Fruit fly (Drosophila melanogaster) whole organism, embryonic: ENCODE results near the gene CG12096.

ENCODE experiments used
- Abd-B ChIP-seq: fragments of 200-800 bp; sonication (Bioruptor generic); optimal IDR thresholded peaks from 2 replicates; lab custom pipeline; 2018; ENCODE audit warnings: missing biosample characterization, mild to moderate bottlenecking, missing genetic modification characterization, moderate library complexity
- C15 ChIP-seq: fragments of 200-800 bp; sonication (Bioruptor generic); IDR thresholded peaks from 3 replicates; pipeline ENCODE4 v1.3.6; 2022; ENCODE audit warnings: missing biosample characterization, missing genetic modification characterization
- CG10267 ChIP-seq: fragments of 200-800 bp; sonication (Bioruptor generic); optimal IDR thresholded peaks from 2 replicates; lab custom pipeline; 2018; ENCODE audit warnings: missing biosample characterization, mild to moderate bottlenecking, missing genetic modification characterization, moderate library complexity
- CG10321 ChIP-seq: fragments of 200-800 bp; sonication (Bioruptor generic); IDR thresholded peaks from 2 replicates; pipeline ENCODE4 v1.3.6; 2022; ENCODE audit warnings: missing biosample characterization, missing genetic modification characterization
- CG12071 ChIP-seq: fragments of 200-800 bp; sonication (Bioruptor generic); optimal IDR thresholded peaks from 3 replicates; lab custom pipeline; 2018; ENCODE audit warnings: missing biosample characterization, mild to moderate bottlenecking, missing genetic modification characterization
- CG12219 ChIP-seq: fragments of 200-800 bp; sonication (Bioruptor generic); optimal IDR thresholded peaks from 3 replicates; lab custom pipeline; 2018; ENCODE audit warnings: missing biosample characterization, mild to moderate bottlenecking, missing genetic modification characterization
- CG12659 ChIP-seq: fragments of 200-800 bp; sonication (Bioruptor generic); optimal IDR thresholded peaks from 3 replicates; lab custom pipeline; 2017; ENCODE audit warnings: mild to moderate bottlenecking, missing biosample characterization, missing genetic modification reagents, missing genetic modification characterization
- CG13424 ChIP-seq: fragments of 200-800 bp; sonication (Bioruptor generic); optimal IDR thresholded peaks from 2 replicates; lab custom pipeline; 2019; ENCODE audit warnings: missing biosample characterization, mild to moderate bottlenecking, missing genetic modification characterization, moderate library complexity
- CG14710 ChIP-seq: fragments of 200-800 bp; sonication (Bioruptor generic); optimal IDR thresholded peaks from 3 replicates; lab custom pipeline; 2019; ENCODE audit warnings: missing biosample characterization, mild to moderate bottlenecking, missing genetic modification characterization, moderate library complexity
- CG15011 ChIP-seq: fragments of 200-800 bp; sonication (Bioruptor generic); optimal IDR thresholded peaks from 3 replicates; lab custom pipeline; 2018; ENCODE audit warnings: missing biosample characterization, mild to moderate bottlenecking, missing genetic modification characterization
- CG15696 ChIP-seq: fragments of 200-800 bp; sonication (Bioruptor generic); optimal IDR thresholded peaks from 2 replicates; lab custom pipeline; 2019; ENCODE audit warnings: missing biosample characterization, mild to moderate bottlenecking, missing genetic modification characterization, moderate library complexity
- CG18262 ChIP-seq: fragments of 200-800 bp; optimal IDR thresholded peaks from 3 replicates; lab custom pipeline; 2019; ENCODE audit warnings: missing biosample characterization, mild to moderate bottlenecking, missing genetic modification characterization, moderate library complexity
- CG3163 ChIP-seq: fragments of 200-800 bp; sonication (Bioruptor generic); optimal IDR thresholded peaks from 3 replicates; lab custom pipeline; 2016; ENCODE audit warnings: missing biosample characterization, missing genetic modification characterization
- CG34376 ChIP-seq: fragments of 200-800 bp; sonication (Bioruptor generic); optimal IDR thresholded peaks from 2 replicates; lab custom pipeline; 2018; ENCODE audit warnings: missing biosample characterization, mild to moderate bottlenecking, missing genetic modification characterization
- CG4360 ChIP-seq: fragments of 200-800 bp; sonication (Bioruptor generic); IDR thresholded peaks from 2 replicates; pipeline ENCODE4 v1.3.6; 2022; ENCODE audit warnings: missing biosample characterization, missing genetic modification characterization
- CG4854 ChIP-seq: fragments of 200-800 bp; sonication (Bioruptor generic); optimal IDR thresholded peaks from 2 replicates; lab custom pipeline; 2016; ENCODE audit warnings: missing biosample characterization, missing genetic modification characterization, inconsistent platforms
- CG6654 ChIP-seq: fragments of 200-800 bp; sonication (Bioruptor generic); optimal IDR thresholded peaks from 2 replicates; lab custom pipeline; 2017; ENCODE audit warnings: missing biosample characterization, mild to moderate bottlenecking, missing genetic modification characterization
- CG6813 ChIP-seq: fragments of 200-800 bp; sonication (Bioruptor generic); optimal IDR thresholded peaks from 2 replicates; lab custom pipeline; 2017; ENCODE audit warnings: missing biosample characterization, missing genetic modification characterization, mild to moderate bottlenecking, moderate library complexity, missing genetic modification reagents
- CG7745 ChIP-seq: fragments of 200-800 bp; sonication (Bioruptor generic); optimal IDR thresholded peaks from 2 replicates; lab custom pipeline; 2018; ENCODE audit warnings: missing biosample characterization, mild to moderate bottlenecking, missing genetic modification characterization, moderate library complexity
- CG7928 ChIP-seq: fragments of 200-800 bp; sonication (Bioruptor generic); optimal IDR thresholded peaks from 2 replicates; lab custom pipeline; 2017; ENCODE audit warnings: missing biosample characterization, mild to moderate bottlenecking, missing genetic modification characterization
- CG8924 ChIP-seq: fragments of 200-800 bp; optimal IDR thresholded peaks from 3 replicates; lab custom pipeline; 2019; ENCODE audit warnings: missing biosample characterization, mild to moderate bottlenecking, missing genetic modification characterization, moderate library complexity
- CG9437 ChIP-seq: fragments of 200-800 bp; sonication (Bioruptor generic); optimal IDR thresholded peaks from 2 replicates; lab custom pipeline; 2018; ENCODE audit warnings: missing biosample characterization, mild to moderate bottlenecking, missing genetic modification characterization
- CG9727 ChIP-seq: fragments of 200-800 bp; sonication (Bioruptor generic); optimal IDR thresholded peaks from 3 replicates; lab custom pipeline; 2017; ENCODE audit warnings: missing biosample characterization, mild to moderate bottlenecking, missing genetic modification characterization
- Doc2 ChIP-seq: fragments of 200-800 bp; sonication (Bioruptor generic); IDR thresholded peaks from 2 replicates; pipeline ENCODE4 v1.3.6; 2022; ENCODE audit warnings: missing biosample characterization, missing genetic modification characterization
- Drgx ChIP-seq: fragments of 200-800 bp; sonication (Bioruptor generic); IDR thresholded peaks from 2 replicates; pipeline ENCODE4 v1.3.6; 2022; ENCODE audit warnings: missing biosample characterization, missing genetic modification characterization
- Ets97D ChIP-seq: fragments of 200-800 bp; sonication (Bioruptor generic); optimal IDR thresholded peaks from 3 replicates; lab custom pipeline; 2016; ENCODE audit warnings: missing biosample characterization, missing genetic modification characterization
- GATAe ChIP-seq: fragments of 200-800 bp; sonication (Bioruptor generic); conservative IDR thresholded peaks from 2 replicates; pipeline ENCODE4 v1.3.6; 2022; ENCODE audit warnings: missing biosample characterization, missing genetic modification characterization
- Hand ChIP-seq: fragments of 200-800 bp; sonication (Bioruptor generic); optimal IDR thresholded peaks from 2 replicates; lab custom pipeline; 2017; ENCODE audit warnings: mild to moderate bottlenecking, missing biosample characterization, missing genetic modification reagents, missing genetic modification characterization
- Hr78 ChIP-seq, 2 experiments: fragments of 200-800 bp in 1 of 2; fragments of >200 bp in 1 of 2; sonication (Bioruptor generic) in 1 of 2; optimal IDR thresholded peaks; 2 replicates each; lab custom pipeline; 2017 to 2019; ENCODE audit warnings: missing biosample characterization in 2 of 2, missing genetic modification characterization in 2 of 2, mild to moderate bottlenecking in 1 of 2, moderate library complexity in 1 of 2
- Lim3 ChIP-seq: fragments of 200-800 bp; sonication (Bioruptor generic); IDR thresholded peaks from 2 replicates; pipeline ENCODE4 v1.3.6; 2022; ENCODE audit warnings: missing biosample characterization, missing genetic modification characterization
- Sox100B ChIP-seq: fragments of 200-800 bp; sonication (Bioruptor generic); optimal IDR thresholded peaks from 3 replicates; lab custom pipeline; 2018; ENCODE audit warnings: missing biosample characterization, mild to moderate bottlenecking, missing genetic modification characterization
- al ChIP-seq: fragments of 200-800 bp; sonication (Bioruptor generic); IDR thresholded peaks from 2 replicates; pipeline ENCODE4 v1.3.6; 2022; ENCODE audit warnings: missing biosample characterization, missing genetic modification characterization
- croc ChIP-seq: fragments of 200-800 bp; sonication (Bioruptor generic); conservative IDR thresholded peaks from 3 replicates; pipeline ENCODE4 v1.3.6; 2022; ENCODE audit warnings: missing biosample characterization, missing genetic modification characterization
- dan ChIP-seq: fragments of 200-800 bp; sonication (Bioruptor generic); IDR thresholded peaks from 2 replicates; pipeline ENCODE4 v1.3.6; 2022; ENCODE audit warnings: missing biosample characterization, missing genetic modification characterization
- dimm ChIP-seq: fragments of 200-800 bp; sonication (Bioruptor generic); IDR thresholded peaks from 2 replicates; pipeline ENCODE4 v1.3.6; 2022; ENCODE audit warnings: missing biosample characterization, missing genetic modification characterization
- fd102C ChIP-seq: fragments of 200-800 bp; sonication (Bioruptor generic); optimal IDR thresholded peaks from 2 replicates; lab custom pipeline; 2018; ENCODE audit warnings: missing biosample characterization, mild to moderate bottlenecking, missing genetic modification characterization, moderate library complexity
- fd64A ChIP-seq: fragments of 200-800 bp; sonication (Bioruptor generic); optimal IDR thresholded peaks from 3 replicates; lab custom pipeline; 2018; ENCODE audit warnings: missing biosample characterization, mild to moderate bottlenecking, missing genetic modification characterization
- gem ChIP-seq: fragments of 200-800 bp; sonication (Bioruptor generic); optimal IDR thresholded peaks from 2 replicates; lab custom pipeline; 2019; ENCODE audit warnings: missing biosample characterization, mild to moderate bottlenecking, missing genetic modification characterization, moderate library complexity
- gt ChIP-seq: fragments of 200-800 bp; sonication (Bioruptor generic); IDR thresholded peaks from 2 replicates; pipeline ENCODE4 v1.3.6; 2022; ENCODE audit warnings: missing biosample characterization, missing genetic modification characterization
- hth ChIP-seq: fragments of >200 bp; optimal IDR thresholded peaks from 2 replicates; lab custom pipeline; 2017; ENCODE audit warnings: inconsistent platforms
- mam ChIP-seq: fragments of 200-800 bp; sonication (Bioruptor generic); optimal IDR thresholded peaks from 3 replicates; lab custom pipeline; 2016; ENCODE audit warnings: missing biosample characterization, missing genetic modification characterization
- nerfin-2 ChIP-seq: fragments of 200-800 bp; sonication (Bioruptor generic); IDR thresholded peaks from 2 replicates; pipeline ENCODE4 v1.3.6; 2022; ENCODE audit warnings: missing biosample characterization, missing genetic modification characterization; ENCODE audit not compliant: partially characterized antibody
- pan ChIP-seq, 4 experiments: fragments of >200 bp in 3 of 4; fragments of 200-800 bp in 1 of 4; sonication (Bioruptor generic) in 1 of 4; optimal IDR thresholded peaks in 3 of 4; IDR thresholded peaks in 1 of 4; 2 replicates each; pipeline versions ENCODE4 v1.3.6 to Lab custom; 2017 to 2022; ENCODE audit warnings: missing biosample characterization in 2 of 4, missing genetic modification characterization in 2 of 4, mixed read lengths in 1 of 4
- peb ChIP-seq: fragments of 200-800 bp; sonication (Bioruptor generic); IDR thresholded peaks from 2 replicates; pipeline ENCODE4 v1.3.6; 2022; ENCODE audit warnings: missing biosample characterization, missing genetic modification characterization
- tin ChIP-seq: fragments of 200-800 bp; sonication (Bioruptor generic); optimal IDR thresholded peaks from 3 replicates; lab custom pipeline; 2016; ENCODE audit warnings: missing biosample characterization, missing genetic modification characterization
- tio ChIP-seq: fragments of 200-800 bp; sonication (Bioruptor generic); optimal IDR thresholded peaks from 2 replicates; lab custom pipeline; 2017; ENCODE audit warnings: missing biosample characterization, missing genetic modification characterization, inconsistent platforms
- toy ChIP-seq: fragments of 200-800 bp; sonication (Bioruptor generic); IDR thresholded peaks from 2 replicates; pipeline ENCODE4 v1.3.6; 2022; ENCODE audit warnings: missing biosample characterization, missing genetic modification characterization
- usp ChIP-seq: fragments of >200 bp; optimal IDR thresholded peaks from 2 replicates; lab custom pipeline; 2017; ENCODE audit warnings: missing biosample characterization, missing genetic modification characterization

The CG12096 gene

dm6 chrX:13131063-13131773, 28.2 kb upstream of the CG12096 start (continued):
- TF ChIP-seq CG15011 (GFP tag; lab: Kevin White, UChicago): peak; percentile 97
- TF ChIP-seq nerfin-2 (GFP tag; lab: Robert Waterston, UW): no peak
- TF ChIP-seq CG12219: peak; percentile 99
- TF ChIP-seq Doc2: peak; percentile 96
- peak; percentile 98 for TF ChIP-seq toy (GFP tag; lab: Robert Waterston, UW)
- peak; percentile 98 for TF ChIP-seq C15 (GFP tag; lab: Robert Waterston, UW)
- peak; percentile 89 for TF ChIP-seq CG10321 (GFP tag; lab: Robert Waterston, UW)
- TF ChIP-seq CG6654: peak; percentile 90
- no peak for TF ChIP-seq usp (GFP tag; lab: Kevin White, UChicago)
- TF ChIP-seq fd64A (GFP tag; lab: Kevin White, UChicago): peak; percentile 95
- TF ChIP-seq pan (optimal IDR thresholded peaks at IDR 0.05; lab: Kevin White, UChicago): no peak
- peak in 1 of 2 experiments; percentile 99 for TF ChIP-seq pan (GFP tag; optimal IDR thresholded peaks at IDR 0.05 in 1 of 2, IDR thresholded peaks at IDR 0.05 in 1 of 2)
- peak; percentile 58 for TF ChIP-seq fd102C
- TF ChIP-seq Drgx (GFP tag; lab: Robert Waterston, UW): peak; percentile 100
- peak; percentile 99 for TF ChIP-seq gem
- peak; percentile 99 for TF ChIP-seq mam (GFP tag; lab: Kevin White, UChicago)
- no peak for TF ChIP-seq hth (lab: Kevin White, UChicago)
- peak; percentile 99 for TF ChIP-seq al
- peak; percentile 92 for TF ChIP-seq CG10267 (tag; lab: Kevin White, UChicago)
- peak; percentile 98 for TF ChIP-seq Hand (GFP tag; lab: Kevin White, UChicago)
- peak; percentile 97 for TF ChIP-seq tio (GFP tag; lab: Kevin White, UChicago)
- TF ChIP-seq CG7928: peak; percentile 85
- peak; percentile 99 for TF ChIP-seq CG8924 (tag; lab: Kevin White, UChicago)
- TF ChIP-seq CG9727: peak; percentile 98
- peak; percentile 94 for TF ChIP-seq GATAe (GFP tag; lab: Robert Waterston, UW)
- TF ChIP-seq CG34376 (GFP tag; lab: Kevin White, UChicago): peak; percentile 99
- peak; percentile 96 for TF ChIP-seq CG4854 (GFP tag; lab: Kevin White, UChicago)
- peak; percentile 99 for TF ChIP-seq CG12071
- TF ChIP-seq Sox100B (GFP tag; lab: Kevin White, UChicago): peak; percentile 94
- TF ChIP-seq tin (GFP tag; lab: Kevin White, UChicago): peak; percentile 99
- TF ChIP-seq CG3163 (GFP tag; lab: Kevin White, UChicago): peak; percentile 97
- peak; percentile 98 for TF ChIP-seq CG13424 (tag; lab: Kevin White, UChicago)
- peak; percentile 99 for TF ChIP-seq CG6813
- TF ChIP-seq CG7745: peak; percentile 72
- TF ChIP-seq gt (GFP tag; lab: Robert Waterston, UW): peak; percentile 97
- TF ChIP-seq croc: peak; percentile 98
- peak; percentile 99 for TF ChIP-seq CG12659
- peak; percentile 97 for TF ChIP-seq Abd-B (GFP tag; lab: Kevin White, UChicago)
- peak; percentile 93 for TF ChIP-seq CG14710 (tag; lab: Kevin White, UChicago)
- peak; percentile 97 for TF ChIP-seq Lim3
- TF ChIP-seq Ets97D (GFP tag; lab: Kevin White, UChicago): peak; percentile 94
- TF ChIP-seq dimm (GFP tag; lab: Robert Waterston, UW): peak; percentile 99
- TF ChIP-seq dan: peak; percentile 94
- TF ChIP-seq Hr78 (GFP tag; optimal IDR thresholded peaks at IDR 0.05; lab: Kevin White, UChicago): peak in 1 of 2 experiments; percentile 87
- TF ChIP-seq CG9437 (GFP tag; lab: Kevin White, UChicago): peak; percentile 92
- TF ChIP-seq CG15696 (tag; lab: Kevin White, UChicago): peak; percentile 96
- TF ChIP-seq CG18262 (tag; lab: Kevin White, UChicago): peak; percentile 96
- TF ChIP-seq CG4360 (GFP tag; lab: Robert Waterston, UW): peak; percentile 92
- peak; percentile 97 for TF ChIP-seq peb (GFP tag; lab: Robert Waterston, UW)
